Worm (Caenorhabditis elegans): ENCODE results near the gene F25H9.6.

ce11 chrV:13462974-13463373 lies 5.2 kb downstream of the F25H9.6 start, which contains the start of gene frm-10:
- TF ChIP-seq die-1 (tag; optimal IDR thresholded peaks at IDR 0.05) (no peak), F49E8.2 (tag; optimal IDR thresholded peaks at IDR 0.05; ENCODE audit: insufficient read depth) (no peak), B0035.1 (tag; optimal IDR thresholded peaks at IDR 0.05) (no peak), nhr-90 (tag; optimal IDR thresholded peaks at IDR 0.05) (peak; percentile 45), F22D6.2 (tag; optimal IDR thresholded peaks at IDR 0.05) (no peak), snpc-3.4 (tag; optimal IDR thresholded peaks at IDR 0.05) (no peak), F52B5.7 (tag; optimal IDR thresholded peaks at IDR 0.05) (no peak), ztf-6 (GFP tag; IDR thresholded peaks at IDR 0.05) (no peak), unc-130 (GFP tag; optimal IDR thresholded peaks at IDR 0.05) (no peak), snpc-4 (GFP tag; optimal IDR thresholded peaks at IDR 0.05) (no peak), snpc-4 (tag; optimal IDR thresholded peaks at IDR 0.05) (peak in 2 of 4 experiments; percentile 45 to 59)
